Worm (Caenorhabditis elegans) whole organism, L1 larva: ENCODE measurements around the gene Y73F8A.13.

Experiments used
- alr-1 ChIP-seq: fragments of 200-800 bp; sonication (Bioruptor generic); optimal IDR thresholded peaks from 2 replicates; lab custom pipeline; 2018; ENCODE audit warnings: borderline replicate concordance, mild to moderate bottlenecking, missing genetic modification characterization, missing compliant biosample characterization
- ceh-63 ChIP-seq: fragments of 200-800 bp; sonication (Bioruptor generic); optimal IDR thresholded peaks from 2 replicates; lab custom pipeline; 2018; ENCODE audit warnings: mild to moderate bottlenecking, missing genetic modification characterization, missing compliant biosample characterization
- dpl-1 ChIP-seq, 3 experiments: fragments of 150-350 bp in 2 of 3; sonication (generic microtip) in 1 of 3; optimal IDR thresholded peaks; 2 replicates each; lab custom pipeline; 2014 to 2017; ENCODE audit warnings: missing biosample characterization in 3 of 3, missing genetic modification characterization in 3 of 3, missing genetic modification reagents in 3 of 3
- fos-1 ChIP-seq: fragments of 150-350 bp; optimal IDR thresholded peaks from 2 replicates; lab custom pipeline; 2014; ENCODE audit warnings: missing biosample characterization, missing genetic modification characterization
- lin-13 ChIP-seq: fragments of 150-350 bp; optimal IDR thresholded peaks from 2 replicates; lab custom pipeline; 2014; ENCODE audit warnings: missing biosample characterization, missing genetic modification reagents, missing genetic modification characterization
- lsy-2 ChIP-seq, 2 experiments: fragments of 150-350 bp; optimal IDR thresholded peaks; 2 replicates each; lab custom pipeline; 2014; ENCODE audit warnings: missing biosample characterization in 2 of 2, missing genetic modification characterization in 2 of 2
- nhr-12 ChIP-seq: sonication (generic microtip); optimal IDR thresholded peaks from 2 replicates; lab custom pipeline; 2017; ENCODE audit warnings: missing biosample characterization, missing genetic modification characterization

ce11 chrIV:15280219-15280618, 31.8 kb upstream of the Y73F8A.13 start:
- TF ChIP-seq nhr-12 (tag; lab: Kevin White, UChicago) (no peak), ceh-63 (no peak), fos-1 (tag; lab: Kevin White, UChicago) (no peak), lin-13 (no peak), lsy-2 (tag; optimal IDR thresholded peaks at IDR 0.05; lab: Kevin White, UChicago) (no peak), alr-1 (no peak), dpl-1 (GFP tag; optimal IDR thresholded peaks at IDR 0.05; lab: Kevin White, UChicago) (no peak)
